Fruit fly (Drosophila melanogaster): ENCODE data around the gene Atg17.

The Atg17 gene

DNA sequence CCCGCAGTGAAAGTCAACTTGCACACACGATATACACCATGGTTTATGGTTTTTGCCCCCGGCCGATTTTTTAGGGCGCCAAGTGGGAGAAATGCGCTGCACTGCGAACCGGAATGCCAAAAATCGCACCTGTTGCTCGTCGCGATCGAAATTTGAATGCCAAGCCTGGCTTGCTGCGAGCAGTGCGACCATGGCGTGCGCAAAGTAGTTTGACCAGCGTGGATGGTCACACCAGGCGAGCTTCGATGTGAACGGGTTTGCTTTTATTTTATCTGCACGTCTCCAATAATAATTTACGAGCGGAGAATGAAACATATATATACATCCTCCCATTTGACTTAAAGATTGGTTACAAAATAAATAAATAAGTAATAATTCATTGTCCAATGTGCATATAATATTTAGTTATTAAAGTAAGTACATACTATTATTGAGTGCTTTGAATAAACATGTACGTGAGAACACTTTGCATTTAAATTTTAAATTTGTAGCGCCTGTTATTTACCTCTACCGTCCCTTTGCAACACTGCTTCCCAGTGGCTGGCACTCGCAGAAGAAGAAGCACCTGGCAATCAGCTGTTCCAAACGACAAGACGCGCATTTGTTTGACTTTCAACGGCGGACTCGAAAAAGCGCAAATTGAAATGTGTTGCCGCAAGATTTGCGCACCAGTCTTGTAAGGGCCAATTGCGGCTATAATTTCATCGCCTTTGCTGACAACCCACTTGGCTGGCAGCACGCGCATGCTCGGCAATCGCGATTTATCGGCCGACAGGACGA is 15.9 kb downstream of the Atg17 start, which contains the start of the genes Rab23 and plx (continued):
- TF ChIP-seq CG4360 (GFP tag; IDR thresholded peaks at IDR 0.05), result no peak
- TF ChIP-seq CG14965 (GFP tag; optimal IDR thresholded peaks at IDR 0.05; ENCODE audit: borderline replicate concordance), result no peak
- TF ChIP-seq CG14667 (GFP tag; IDR thresholded peaks at IDR 0.05), result no peak
- TF ChIP-seq CG2712 (tag; optimal IDR thresholded peaks at IDR 0.05), result peak; percentile 21
- TF ChIP-seq CG14860 (GFP tag; IDR thresholded peaks at IDR 0.05; ENCODE audit: partially characterized antibody), result no peak
- no peak for TF ChIP-seq ase (GFP tag; IDR thresholded peaks at IDR 0.05)
- TF ChIP-seq scrt (GFP tag; optimal IDR thresholded peaks at IDR 0.05), result no peak
- no peak for TF ChIP-seq CG5180 (GFP tag; optimal IDR thresholded peaks at IDR 0.05)
- TF ChIP-seq bowl (GFP tag; IDR thresholded peaks at IDR 0.05), result no peak
- no peak for TF ChIP-seq Asciz (GFP tag; optimal IDR thresholded peaks at IDR 0.05)
- TF ChIP-seq E2f2 (GFP tag; IDR thresholded peaks at IDR 0.05), result peak; percentile 99
- peak; percentile 26; the same call in 1 of the 2 replicates for TF ChIP-seq Ptx1 (GFP tag; IDR thresholded peaks at IDR 0.05)
- no peak for TF ChIP-seq CG8290 (GFP tag; optimal IDR thresholded peaks at IDR 0.05)
- peak in 1 of 2 experiments; percentile 56 for TF ChIP-seq CG8290 (tag; optimal IDR thresholded peaks at IDR 0.05)
- TF ChIP-seq bbx (GFP tag; IDR thresholded peaks at IDR 0.05; ENCODE audit: partially characterized antibody), result peak; percentile 41; the same call in 1 of the 2 replicates
- TF ChIP-seq Xrp1 (GFP tag; IDR thresholded peaks at IDR 0.05), result no peak
- peak; percentile 33; the same call in 1 of the 2 replicates for TF ChIP-seq Bgb (GFP tag; IDR thresholded peaks at IDR 0.05; ENCODE audit: partially characterized antibody)
- TF ChIP-seq Aef1 (GFP tag; IDR thresholded peaks at IDR 0.05), result no peak
- TF ChIP-seq Rx (GFP tag; IDR thresholded peaks at IDR 0.05), result no peak
- no peak for TF ChIP-seq CG9437 (GFP tag; optimal IDR thresholded peaks at IDR 0.05)
- TF ChIP-seq Adf1 (GFP tag; IDR thresholded peaks at IDR 0.05), result no peak
- no peak for TF ChIP-seq CG16863 (GFP tag; optimal IDR thresholded peaks at IDR 0.05)
- TF ChIP-seq sim (GFP tag; IDR thresholded peaks at IDR 0.05), result no peak
- no peak for TF ChIP-seq CG11398 (GFP tag; optimal IDR thresholded peaks at IDR 0.05)
- TF ChIP-seq so (GFP tag; IDR thresholded peaks at IDR 0.05), result no peak
- TF ChIP-seq CG17385 (GFP tag; optimal IDR thresholded peaks at IDR 0.05), result peak; percentile 99
- peak in 1 of 2 experiments; percentile 17 for TF ChIP-seq insv (GFP tag; optimal IDR thresholded peaks at IDR 0.05)
- TF ChIP-seq MBD-R2 (GFP tag; IDR thresholded peaks at IDR 0.05), result peak; percentile 78
- no peak for TF ChIP-seq CG8359 (GFP tag; optimal IDR thresholded peaks at IDR 0.05; ENCODE audit: borderline replicate concordance)
- no peak for TF ChIP-seq CG3838 (GFP tag; optimal IDR thresholded peaks at IDR 0.05)
- TF ChIP-seq HmgZ (tag; optimal IDR thresholded peaks at IDR 0.05), result peak; percentile 71
- TF ChIP-seq Nf-YB (GFP tag; optimal IDR thresholded peaks at IDR 0.05), result no peak
- TF ChIP-seq Doc2 (GFP tag; IDR thresholded peaks at IDR 0.05), result no peak
- no peak for TF ChIP-seq aop (GFP tag; IDR thresholded peaks at IDR 0.05)
- peak; percentile 58 for TF ChIP-seq CG17186 (GFP tag; optimal IDR thresholded peaks at IDR 0.05)
- TF ChIP-seq Ets97D (GFP tag; optimal IDR thresholded peaks at IDR 0.05), result peak; percentile 78
- no peak for TF ChIP-seq Kr (GFP tag; optimal IDR thresholded peaks at IDR 0.05)
- TF ChIP-seq lbe (GFP tag; optimal IDR thresholded peaks at IDR 0.05), result no peak
- TF ChIP-seq PHDP (tag; optimal IDR thresholded peaks at IDR 0.05), result no peak
- TF ChIP-seq CG12769 (tag; optimal IDR thresholded peaks at IDR 0.05), result peak; percentile 2
- TF ChIP-seq CG2120 (GFP tag; optimal IDR thresholded peaks at IDR 0.05), result peak; percentile 60
- no peak; the same call in 2 of the 3 replicates for TF ChIP-seq row (GFP tag; IDR thresholded peaks at IDR 0.05)
- no peak for TF ChIP-seq odd (GFP tag; optimal IDR thresholded peaks at IDR 0.05)
- no peak for TF ChIP-seq Hey (tag; optimal IDR thresholded peaks at IDR 0.05)
- peak; percentile 18 for TF ChIP-seq CG1233 (GFP tag; optimal IDR thresholded peaks at IDR 0.05)
- TF ChIP-seq CG1529 (GFP tag; optimal IDR thresholded peaks at IDR 0.05), result no peak
- TF ChIP-seq CG7271 (tag; optimal IDR thresholded peaks at IDR 0.05), result no peak
- no peak for TF ChIP-seq Taf1 (GFP tag; IDR thresholded peaks at IDR 0.05)
- no peak for TF ChIP-seq unpg (GFP tag; optimal IDR thresholded peaks at IDR 0.05)
- TF ChIP-seq CG17829 (tag; optimal IDR thresholded peaks at IDR 0.05), result no peak
